Worm (Caenorhabditis elegans) whole organism, L4/young adult: Measurements from ENCODE around the gene clec-231.

Source experiments
- W03F9.2 ChIP-seq: fragments of 150-350 bp; optimal IDR thresholded peaks from 2 replicates; lab custom pipeline; 2014; ENCODE audit warnings: missing biosample characterization, missing genetic modification characterization
- dao-5 ChIP-seq: sonication (generic microtip); optimal IDR thresholded peaks from 2 replicates; lab custom pipeline; 2016; ENCODE audit warnings: missing genotype, missing genetic modification characterization, moderate library complexity, missing compliant biosample characterization
- him-1 ChIP-seq: sonication (generic microtip); optimal IDR thresholded peaks from 2 replicates; lab custom pipeline; 2016; ENCODE audit warnings: missing genotype, missing genetic modification reagents, missing genetic modification characterization, missing compliant biosample characterization

ce11 chrV:15379817-15380216 is 29.3 kb upstream of the clec-231 start, which contains the start of gene srh-251:
- TF ChIP-seq him-1 (tag; lab: Kevin White, UChicago) = no peak
- no peak for TF ChIP-seq dao-5
- no peak for TF ChIP-seq W03F9.2 (tag; lab: Kevin White, UChicago)
